Worm (Caenorhabditis elegans): ENCODE results near the gene nsun-1.

ce11 chrII:437279-437678, 38.5 kb downstream of the nsun-1 start:
- no peak for TF ChIP-seq T22C8.4 (GFP tag; IDR thresholded peaks at IDR 0.05)
- TF ChIP-seq cog-1 (tag; optimal IDR thresholded peaks at IDR 0.05), result no peak
- TF ChIP-seq ztf-23 (GFP tag; IDR thresholded peaks at IDR 0.05), result no peak
- no peak for TF ChIP-seq klf-2 (GFP tag; conservative IDR thresholded peaks at IDR 0.05)
- TF ChIP-seq flt-1 (GFP tag; IDR thresholded peaks at IDR 0.05), result no peak
- no peak for TF ChIP-seq ref-1 (GFP tag; conservative IDR thresholded peaks at IDR 0.05)
